Worm (Caenorhabditis elegans): ENCODE measurements around the gene T04C12.8.

The T04C12.8 gene

ce11 chrV:11022817-11023216, 46.3 kb downstream of the T04C12.8 start, which contains the start of the genes C13G3.12 and hot-6:
Gene C13G3.12, minus strand, starts transcription at chrV:11022917.
Gene hot-6, minus strand, starts transcription at chrV:11022937.
- no peak for TF ChIP-seq unc-62 (GFP tag; optimal IDR thresholded peaks at IDR 0.05)

Measured in whole organism, dauer.